Worm (Caenorhabditis elegans) whole organism, early embryonic: ENCODE measurements around the gene F33E11.2.

ENCODE experiments used
- aly-1 ChIP-seq: sonication (generic microtip); optimal IDR thresholded peaks from 2 replicates; lab custom pipeline; 2016; ENCODE audit warnings: missing genetic modification characterization, missing compliant biosample characterization
- ama-1 ChIP-seq: fragments of 150-350 bp; optimal IDR thresholded peaks from 2 replicates; lab custom pipeline; 2014
- ceh-13 ChIP-seq: fragments of 200-800 bp; sonication (Bioruptor generic); optimal IDR thresholded peaks from 2 replicates; lab custom pipeline; 2018; ENCODE audit warnings: mild to moderate bottlenecking, missing genetic modification characterization, missing compliant biosample characterization
- ceh-36 ChIP-seq: sonication (generic microtip); optimal IDR thresholded peaks from 2 replicates; lab custom pipeline; 2016; ENCODE audit warnings: missing genetic modification characterization, inconsistent platforms, missing compliant biosample characterization
- ets-7 ChIP-seq: sonication (generic microtip); optimal IDR thresholded peaks from 2 replicates; lab custom pipeline; 2016; ENCODE audit warnings: missing genotype, missing genetic modification characterization, missing compliant biosample characterization
- flt-1 ChIP-seq: fragments of 200-800 bp; sonication (Bioruptor generic); IDR thresholded peaks from 2 replicates; pipeline ENCODE4 v1.3.6; 2022; ENCODE audit warnings: missing genetic modification characterization, missing compliant biosample characterization
- hnd-1 ChIP-seq: sonication (generic microtip); optimal IDR thresholded peaks from 2 replicates; lab custom pipeline; 2016; ENCODE audit warnings: missing genetic modification characterization, missing compliant biosample characterization
- pes-1 ChIP-seq: fragments of 200-800 bp; sonication (Bioruptor generic); IDR thresholded peaks from 2 replicates; pipeline ENCODE4 v1.3.6; 2022; ENCODE audit warnings: missing genetic modification reagents, missing genetic modification characterization, missing compliant biosample characterization
- scrt-1 ChIP-seq: fragments of 200-800 bp; sonication (Bioruptor generic); IDR thresholded peaks from 2 replicates; pipeline ENCODE4 v1.3.6; 2022; ENCODE audit warnings: missing genetic modification characterization, missing compliant biosample characterization
- tbx-11 ChIP-seq: fragments of 200-800 bp; sonication (Bioruptor generic); IDR thresholded peaks from 2 replicates; pipeline ENCODE4 v1.3.6; 2022; ENCODE audit warnings: missing genetic modification characterization, missing compliant biosample characterization
- tra-4 ChIP-seq: sonication (generic microtip); optimal IDR thresholded peaks from 2 replicates; lab custom pipeline; 2017; ENCODE audit warnings: missing genetic modification characterization, missing compliant biosample characterization

- no peak for TF ChIP-seq tra-4 (tag; lab: Kevin White, UChicago)
- no peak for TF ChIP-seq ceh-13 (GFP tag; lab: Kevin White, UChicago)
- no peak for TF ChIP-seq ama-1 (lab: Kevin White, UChicago)
- no peak for TF ChIP-seq flt-1
- no peak for TF ChIP-seq tbx-11 (GFP tag; lab: Robert Waterston, UW)
- TF ChIP-seq hnd-1 (tag; lab: Kevin White, UChicago): no peak
- no peak for TF ChIP-seq ceh-36 (tag; lab: Kevin White, UChicago)
- no peak for TF ChIP-seq ets-7
- TF ChIP-seq aly-1 (tag; lab: Kevin White, UChicago): no peak
- no peak for TF ChIP-seq pes-1 (GFP tag; lab: Robert Waterston, UW)
- no peak for TF ChIP-seq scrt-1 (GFP tag; lab: Robert Waterston, UW)
These were observed 5.5 kb downstream of the F33E11.2 start for ce11 chrV:303271-303670.
